Fruit fly (Drosophila melanogaster): ENCODE results near the gene U4-U6-60K.

Gene U4-U6-60K

dm6 chr3L:17495266-17495961, 18.3 kb downstream of the U4-U6-60K start:
- TF ChIP-seq CG3995 (GFP tag; optimal IDR thresholded peaks at IDR 0.05) (no peak), PHDP (tag; optimal IDR thresholded peaks at IDR 0.05) (peak; percentile 37), pros (GFP tag; optimal IDR thresholded peaks at IDR 0.05) (peak; percentile 77), chif (GFP tag; optimal IDR thresholded peaks at IDR 0.05) (peak; percentile 0 to 36), cato (GFP tag; optimal IDR thresholded peaks at IDR 0.05; ENCODE audit: borderline replicate concordance) (no peak), CG8290 (GFP tag; optimal IDR thresholded peaks at IDR 0.05) (peak; percentile 1), CG8290 (tag; optimal IDR thresholded peaks at IDR 0.05) (no peak), CG2712 (tag; optimal IDR thresholded peaks at IDR 0.05) (peak; percentile 70), row (GFP tag; IDR thresholded peaks at IDR 0.05) (peak; percentile 57; the same call in 2 of the 3 replicates), Camta (GFP tag; optimal IDR thresholded peaks at IDR 0.05) (peak; percentile 0), Ssrp (tag; optimal IDR thresholded peaks at IDR 0.05) (peak; percentile 41), HLH3B (GFP tag; IDR thresholded peaks at IDR 0.05) (0 out of 2 replicates have a peak, but pooled peaks have one; percentile 36), CG2678 (tag; optimal IDR thresholded peaks at IDR 0.05) (peak; percentile 45), slp2 (GFP tag; optimal IDR thresholded peaks at IDR 0.05) (peak; percentile 23), chm (GFP tag; IDR thresholded peaks at IDR 0.05) (no peak), CG11504 (tag; optimal IDR thresholded peaks at IDR 0.05) (peak; percentile 50), CG1024 (GFP tag; IDR thresholded peaks at IDR 0.05) (0 out of 2 replicates have a peak, but pooled peaks have one; percentile 16), sna (GFP tag; IDR thresholded peaks at IDR 0.05; ENCODE audit: partially characterized antibody) (no peak), Hr51 (GFP tag; optimal IDR thresholded peaks at IDR 0.05) (peak in 1 of 2 experiments; percentile 16), Med (GFP tag) (peak; percentile 66), tx (GFP tag; optimal IDR thresholded peaks at IDR 0.05) (no peak), CTCF (GFP tag; optimal IDR thresholded peaks at IDR 0.05) (peak; percentile 1), CG8388 (GFP tag; optimal IDR thresholded peaks at IDR 0.05) (peak; percentile 27), lmd (GFP tag; IDR thresholded peaks at IDR 0.05) (peak; percentile 29; the same call in 1 of the 2 replicates), Tbp (GFP tag; optimal IDR thresholded peaks at IDR 0.05) (no peak), CG18011 (GFP tag; optimal IDR thresholded peaks at IDR 0.05) (no peak), cad (GFP tag; optimal IDR thresholded peaks at IDR 0.05) (no peak), BtbVII (GFP tag; optimal IDR thresholded peaks at IDR 0.05) (no peak), dpn (GFP tag; optimal IDR thresholded peaks at IDR 0.05) (no peak), Spps (tag; optimal IDR thresholded peaks at IDR 0.05) (peak; percentile 21), CG4424 (GFP tag; optimal IDR thresholded peaks at IDR 0.05) (peak; percentile 25), CG15601 (tag; optimal IDR thresholded peaks at IDR 0.05) (peak; percentile 27), D19A (tag; optimal IDR thresholded peaks at IDR 0.05) (peak; percentile 99), Sox102F (GFP tag; optimal IDR thresholded peaks at IDR 0.05) (peak; percentile 61), pho (GFP tag; optimal IDR thresholded peaks at IDR 0.05) (no peak), sens (GFP tag) (peak; percentile 89), pnt (GFP tag; optimal IDR thresholded peaks at IDR 0.05) (peak; percentile 38), Hr78 (GFP tag; optimal IDR thresholded peaks at IDR 0.05) (peak in 1 of 2 experiments; percentile 50), CG11093 (GFP tag; IDR thresholded peaks at IDR 0.05) (0 out of 3 replicates have a peak, but pooled peaks have one; percentile 31), CG13424 (tag; optimal IDR thresholded peaks at IDR 0.05) (no peak), croc (GFP tag; conservative IDR thresholded peaks at IDR 0.05) (peak; percentile 20; the same call in 1 of the 3 replicates), btn (GFP tag; optimal IDR thresholded peaks at IDR 0.05) (no peak), tll (GFP tag; optimal IDR thresholded peaks at IDR 0.05) (no peak), CG30403 (GFP tag; optimal IDR thresholded peaks at IDR 0.05) (peak; percentile 4), kni (GFP tag; optimal IDR thresholded peaks at IDR 0.05) (peak; percentile 43), CG10274 (GFP tag; optimal IDR thresholded peaks at IDR 0.05) (no peak), B-H2 (GFP tag; optimal IDR thresholded peaks at IDR 0.05) (no peak), CG30431 (GFP tag; optimal IDR thresholded peaks at IDR 0.05) (peak; percentile 20), CG6689 (GFP tag; IDR thresholded peaks at IDR 0.05) (0 out of 2 replicates have a peak, but pooled peaks have one; percentile 32), crol (GFP tag; IDR thresholded peaks at IDR 0.05) (peak; percentile 59)
